Fruit fly (Drosophila melanogaster) whole organism, embryonic: ENCODE data around the gene ThrRS.

ENCODE experiments used
- Blimp-1 ChIP-seq: fragments of 200-800 bp; sonication (Bioruptor generic); optimal IDR thresholded peaks from 3 replicates; lab custom pipeline; 2018; ENCODE audit warnings: missing biosample characterization, missing genetic modification characterization, mild to moderate bottlenecking, moderate library complexity, missing genetic modification reagents
- C15 ChIP-seq: fragments of 200-800 bp; sonication (Bioruptor generic); IDR thresholded peaks from 3 replicates; pipeline ENCODE4 v1.3.6; 2022; ENCODE audit warnings: missing biosample characterization, missing genetic modification characterization
- CG1024 ChIP-seq: fragments of 200-800 bp; sonication (Bioruptor generic); IDR thresholded peaks from 2 replicates; pipeline ENCODE4 v1.3.6; 2022; ENCODE audit warnings: missing biosample characterization, missing genetic modification characterization
- CG10274 ChIP-seq: fragments of 200-800 bp; sonication (Bioruptor generic); optimal IDR thresholded peaks from 3 replicates; lab custom pipeline; 2017; ENCODE audit warnings: missing biosample characterization, mild to moderate bottlenecking, missing genetic modification characterization
- CG10654 ChIP-seq: fragments of 200-800 bp; sonication (Bioruptor generic); optimal IDR thresholded peaks from 2 replicates; lab custom pipeline; 2016; ENCODE audit warnings: missing biosample characterization, missing genetic modification characterization
- CG10979 ChIP-seq: fragments of 200-800 bp; sonication (Bioruptor generic); optimal IDR thresholded peaks from 2 replicates; lab custom pipeline; 2018; ENCODE audit warnings: missing biosample characterization, mild to moderate bottlenecking, missing genetic modification characterization, moderate library complexity
- CG11093 ChIP-seq: fragments of 200-800 bp; sonication (Bioruptor generic); IDR thresholded peaks from 3 replicates; pipeline ENCODE4 v1.3.6; 2022; ENCODE audit warnings: missing biosample characterization, missing genetic modification characterization
- CG11398 ChIP-seq: fragments of 200-800 bp; sonication (Bioruptor generic); optimal IDR thresholded peaks from 2 replicates; lab custom pipeline; 2016; ENCODE audit warnings: missing biosample characterization, missing genetic modification characterization
- CG11560 ChIP-seq: fragments of 200-800 bp; sonication (Bioruptor generic); IDR thresholded peaks from 3 replicates; pipeline ENCODE4 v1.3.6; 2022; ENCODE audit warnings: missing biosample characterization, missing genetic modification characterization
- CG11696 ChIP-seq: fragments of 200-800 bp; sonication (Bioruptor generic); IDR thresholded peaks from 2 replicates; pipeline ENCODE4 v1.3.6; 2022; ENCODE audit warnings: missing biosample characterization, missing genetic modification characterization
- CG14667 ChIP-seq: fragments of 200-800 bp; sonication (Bioruptor generic); IDR thresholded peaks from 2 replicates; pipeline ENCODE4 v1.3.6; 2022; ENCODE audit warnings: missing biosample characterization, missing genetic modification characterization
- CG1529 ChIP-seq: fragments of 200-800 bp; sonication (Bioruptor generic); optimal IDR thresholded peaks from 3 replicates; lab custom pipeline; 2018; ENCODE audit warnings: missing biosample characterization, missing genetic modification characterization
- CG15514 ChIP-seq: fragments of 200-800 bp; sonication (Bioruptor generic); optimal IDR thresholded peaks from 3 replicates; lab custom pipeline; 2017; ENCODE audit warnings: missing biosample characterization, missing genetic modification characterization, mild to moderate bottlenecking, moderate library complexity, missing genetic modification reagents
- CG1647 ChIP-seq: fragments of 200-800 bp; sonication (Bioruptor generic); optimal IDR thresholded peaks from 3 replicates; lab custom pipeline; 2016; ENCODE audit warnings: missing biosample characterization, missing genetic modification characterization
- CG2116 ChIP-seq: fragments of 200-800 bp; sonication (Bioruptor generic); optimal IDR thresholded peaks from 3 replicates; lab custom pipeline; 2018; ENCODE audit warnings: missing biosample characterization, mild to moderate bottlenecking, missing genetic modification characterization
- CG2129 ChIP-seq: fragments of 200-800 bp; sonication (Bioruptor generic); IDR thresholded peaks from 2 replicates; pipeline ENCODE4 v1.3.6; 2022; ENCODE audit warnings: missing biosample characterization, missing genetic modification characterization; ENCODE audit not compliant: partially characterized antibody
- CG31224 ChIP-seq: fragments of 200-800 bp; sonication (Bioruptor generic); IDR thresholded peaks from 2 replicates; pipeline ENCODE4 v1.3.6; 2022; ENCODE audit warnings: missing biosample characterization, missing genetic modification characterization
- CG3847 ChIP-seq: fragments of 200-800 bp; sonication (Bioruptor generic); IDR thresholded peaks from 2 replicates; pipeline ENCODE4 v1.3.6; 2022; ENCODE audit warnings: missing biosample characterization, missing genetic modification characterization
- CG4282 ChIP-seq: fragments of 200-800 bp; sonication (Bioruptor generic); optimal IDR thresholded peaks from 2 replicates; lab custom pipeline; 2016; ENCODE audit warnings: missing biosample characterization, missing genetic modification characterization
- CG6791 ChIP-seq: fragments of 200-800 bp; sonication (Bioruptor generic); IDR thresholded peaks from 3 replicates; pipeline ENCODE4 v1.3.6; 2022; ENCODE audit warnings: missing biosample characterization, missing genetic modification characterization; ENCODE audit not compliant: partially characterized antibody
- CG8944 ChIP-seq: fragments of 200-800 bp; sonication (Bioruptor generic); optimal IDR thresholded peaks from 3 replicates; lab custom pipeline; 2016; ENCODE audit warnings: missing biosample characterization, missing genetic modification characterization
- D ChIP-seq, 2 experiments: fragments of 200-800 bp in 1 of 2; fragments of >200 bp in 1 of 2; sonication (Bioruptor generic) in 1 of 2; optimal IDR thresholded peaks; 2 replicates in 1 of 2; 3 replicates in 1 of 2; lab custom pipeline; 2017; ENCODE audit warnings: mild to moderate bottlenecking in 1 of 2, missing biosample characterization in 1 of 2, missing genetic modification characterization in 1 of 2, missing genetic modification reagents in 1 of 2
- Dll ChIP-seq: fragments of 200-800 bp; sonication (Bioruptor generic); IDR thresholded peaks from 4 replicates; pipeline ENCODE4 v1.3.6; 2022; ENCODE audit warnings: missing biosample characterization, missing genetic modification characterization; ENCODE audit not compliant: partially characterized antibody
- Drgx ChIP-seq: fragments of 200-800 bp; sonication (Bioruptor generic); IDR thresholded peaks from 2 replicates; pipeline ENCODE4 v1.3.6; 2022; ENCODE audit warnings: missing biosample characterization, missing genetic modification characterization
- Hey ChIP-seq: fragments of 200-800 bp; sonication (Bioruptor generic); optimal IDR thresholded peaks from 3 replicates; lab custom pipeline; 2018; ENCODE audit warnings: missing biosample characterization, mild to moderate bottlenecking, missing genetic modification characterization
- Oaz ChIP-seq: fragments of 200-800 bp; sonication (Bioruptor generic); IDR thresholded peaks from 2 replicates; pipeline ENCODE4 v1.3.6; 2022; ENCODE audit warnings: missing biosample characterization, missing genetic modification characterization
- Optix ChIP-seq: fragments of 200-800 bp; sonication (Bioruptor generic); IDR thresholded peaks from 3 replicates; pipeline ENCODE4 v1.3.6; 2022; ENCODE audit warnings: missing biosample characterization, missing genetic modification characterization
- Sin3A ChIP-seq: fragments of >200 bp; optimal IDR thresholded peaks from 2 replicates; lab custom pipeline; 2018
- Sox100B ChIP-seq: fragments of 200-800 bp; sonication (Bioruptor generic); optimal IDR thresholded peaks from 3 replicates; lab custom pipeline; 2018; ENCODE audit warnings: missing biosample characterization, mild to moderate bottlenecking, missing genetic modification characterization
- Trl ChIP-seq, 3 experiments: fragments of >200 bp in 2 of 3; fragments of 200-800 bp in 1 of 3; sonication (Bioruptor generic) in 1 of 3; optimal IDR thresholded peaks; 2 replicates in 1 of 3; 3 replicates in 2 of 3; lab custom pipeline; 2016 to 2017; ENCODE audit warnings: missing biosample characterization in 1 of 3, missing genetic modification characterization in 1 of 3
- Xrp1 ChIP-seq: fragments of 200-800 bp; sonication (Bioruptor generic); IDR thresholded peaks from 2 replicates; pipeline ENCODE4 v1.3.6; 2022; ENCODE audit warnings: missing biosample characterization, missing genetic modification characterization
- ase ChIP-seq: fragments of 200-800 bp; sonication (Bioruptor generic); IDR thresholded peaks from 3 replicates; pipeline ENCODE4 v1.3.6; 2022; ENCODE audit warnings: missing biosample characterization, missing genetic modification characterization
- cwo ChIP-seq: fragments of 200-800 bp; sonication (Bioruptor generic); optimal IDR thresholded peaks from 3 replicates; lab custom pipeline; 2017; ENCODE audit warnings: missing biosample characterization, missing genetic modification characterization, mild to moderate bottlenecking, moderate library complexity, missing genetic modification reagents
- ems ChIP-seq: fragments of 200-800 bp; sonication (Bioruptor generic); optimal IDR thresholded peaks from 3 replicates; lab custom pipeline; 2016; ENCODE audit warnings: missing biosample characterization, missing genetic modification characterization
- en ChIP-seq: fragments of 200-800 bp; sonication (Bioruptor generic); optimal IDR thresholded peaks from 2 replicates; lab custom pipeline; 2016; ENCODE audit warnings: missing biosample characterization, missing genetic modification characterization
- fd102C ChIP-seq: fragments of 200-800 bp; sonication (Bioruptor generic); optimal IDR thresholded peaks from 2 replicates; lab custom pipeline; 2018; ENCODE audit warnings: missing biosample characterization, mild to moderate bottlenecking, missing genetic modification characterization, moderate library complexity
- fd64A ChIP-seq: fragments of 200-800 bp; sonication (Bioruptor generic); optimal IDR thresholded peaks from 3 replicates; lab custom pipeline; 2018; ENCODE audit warnings: missing biosample characterization, mild to moderate bottlenecking, missing genetic modification characterization
- grau ChIP-seq: fragments of 200-800 bp; optimal IDR thresholded peaks from 3 replicates; lab custom pipeline; 2019; ENCODE audit warnings: missing biosample characterization, mild to moderate bottlenecking, missing genetic modification characterization, moderate library complexity
- hb ChIP-seq: fragments of 200-800 bp; sonication (Bioruptor generic); IDR thresholded peaks from 3 replicates; pipeline ENCODE4 v1.3.6; 2022; ENCODE audit warnings: missing biosample characterization, missing genetic modification characterization; ENCODE audit not compliant: partially characterized antibody
- insv ChIP-seq, 2 experiments: fragments of 200-800 bp; sonication (Bioruptor generic); optimal IDR thresholded peaks; 3 replicates each; lab custom pipeline; 2016 to 2018; ENCODE audit warnings: missing biosample characterization in 2 of 2, missing genetic modification characterization in 2 of 2
- klu ChIP-seq: fragments of 200-800 bp; sonication (Bioruptor generic); IDR thresholded peaks from 2 replicates; pipeline ENCODE4 v1.3.6; 2022; ENCODE audit warnings: missing biosample characterization, missing genetic modification characterization
- lbe ChIP-seq: fragments of 200-800 bp; sonication (Bioruptor generic); optimal IDR thresholded peaks from 2 replicates; lab custom pipeline; 2016; ENCODE audit warnings: missing biosample characterization, mild to moderate bottlenecking, missing genetic modification characterization
- nmo ChIP-seq: fragments of 200-800 bp; sonication (Bioruptor generic); optimal IDR thresholded peaks from 2 replicates; lab custom pipeline; 2018; ENCODE audit warnings: missing biosample characterization, mild to moderate bottlenecking, missing genetic modification characterization, moderate library complexity
- org-1 ChIP-seq: fragments of 200-800 bp; sonication (Bioruptor generic); optimal IDR thresholded peaks from 2 replicates; lab custom pipeline; 2017; ENCODE audit warnings: missing biosample characterization, missing genetic modification characterization
- p53 ChIP-seq: fragments of 200-800 bp; sonication (Bioruptor generic); optimal IDR thresholded peaks from 2 replicates; lab custom pipeline; 2016; ENCODE audit warnings: missing biosample characterization, missing genetic modification characterization
- scrt ChIP-seq: fragments of 200-800 bp; sonication (Bioruptor generic); optimal IDR thresholded peaks from 2 replicates; lab custom pipeline; 2018; ENCODE audit warnings: missing biosample characterization, mild to moderate bottlenecking, missing genetic modification characterization, moderate library complexity
- sens ChIP-seq: fragments of 200-800 bp; sonication (Bioruptor generic); peaks from one replicate; lab custom pipeline; 2016; ENCODE audit warnings: missing biosample characterization, missing genetic modification characterization
- seq ChIP-seq: fragments of 200-800 bp; sonication (Bioruptor generic); IDR thresholded peaks from 2 replicates; pipeline ENCODE4 v1.3.6; 2022; ENCODE audit warnings: missing biosample characterization, missing genetic modification characterization
- tll ChIP-seq, 2 experiments: fragments of 200-800 bp in 1 of 2; fragments of >200 bp in 1 of 2; sonication (Bioruptor generic) in 1 of 2; optimal IDR thresholded peaks; 2 replicates each; lab custom pipeline; 2017 to 2019; ENCODE audit warnings: missing biosample characterization in 2 of 2, missing genetic modification characterization in 2 of 2, mild to moderate bottlenecking in 1 of 2, moderate library complexity in 1 of 2
- zfh1 ChIP-seq: fragments of 200-800 bp; sonication (Bioruptor generic); IDR thresholded peaks from 3 replicates; pipeline ENCODE4 v1.3.6; 2022; ENCODE audit warnings: missing biosample characterization, missing genetic modification characterization

The ThrRS gene

DNA sequence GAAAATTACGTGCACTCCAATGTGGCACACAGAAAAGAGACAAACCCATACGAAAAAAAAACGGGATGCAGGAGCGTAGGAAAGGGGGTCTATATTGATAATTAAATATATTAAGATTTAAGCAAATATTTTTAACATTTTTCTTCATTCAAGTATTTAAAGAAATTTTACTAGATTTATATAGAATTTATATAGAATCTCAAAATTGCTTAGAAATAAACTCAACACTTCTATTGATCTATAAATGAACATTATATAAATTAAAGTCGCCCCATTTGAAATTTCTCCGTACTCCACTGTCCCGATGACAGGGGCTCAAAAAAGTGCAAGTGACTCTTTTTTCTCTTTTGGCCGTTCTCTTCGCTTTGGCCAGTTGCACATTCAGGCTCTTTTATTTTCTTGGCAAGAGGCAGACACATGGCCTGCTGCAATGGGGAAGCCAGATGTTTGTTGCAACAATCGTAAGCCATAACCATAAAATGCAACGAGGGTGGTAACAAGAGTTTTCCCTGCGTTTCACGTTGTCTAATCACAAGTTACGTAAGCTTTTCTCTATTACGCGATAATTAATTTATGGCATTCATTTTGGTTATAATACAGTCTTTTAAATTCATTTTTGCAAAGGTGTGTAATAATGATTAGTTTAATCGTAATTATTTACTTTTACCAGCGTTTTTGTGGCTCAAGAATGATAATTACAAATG lies 37.7 kb upstream of the ThrRS start (continued):
- TF ChIP-seq fd102C (GFP tag; lab: Kevin White, UChicago) (no peak), Trl (optimal IDR thresholded peaks at IDR 0.05; lab: Kevin White, UChicago) (peak in 1 of 2 experiments; percentile 39), Trl (GFP tag; optimal IDR thresholded peaks at IDR 0.05; lab: Kevin White, UChicago) (no peak), tll (GFP tag; optimal IDR thresholded peaks at IDR 0.05; lab: Kevin White, UChicago) (no peak), CG31224 (GFP tag; lab: Robert Waterston, UW) (no peak), p53 (GFP tag; lab: Kevin White, UChicago) (no peak), Dll (GFP tag; lab: Robert Waterston, UW) (no peak), Hey (no peak), CG1647 (GFP tag; lab: Kevin White, UChicago) (no peak), Oaz (GFP tag; lab: Robert Waterston, UW) (no peak), CG2116 (GFP tag; lab: Kevin White, UChicago) (no peak), CG4282 (GFP tag; lab: Kevin White, UChicago) (no peak), cwo (GFP tag; lab: Kevin White, UChicago) (no peak), CG3847 (GFP tag; lab: Robert Waterston, UW) (no peak), CG2129 (GFP tag; lab: Robert Waterston, UW) (no peak), scrt (GFP tag; lab: Kevin White, UChicago) (no peak), ase (no peak), CG14667 (no peak), C15 (GFP tag; lab: Robert Waterston, UW) (no peak), CG8944 (GFP tag; lab: Kevin White, UChicago) (no peak), Blimp-1 (GFP tag; lab: Kevin White, UChicago) (peak; percentile 90), Sox100B (no peak), D (optimal IDR thresholded peaks at IDR 0.05; lab: Kevin White, UChicago) (no peak), D (GFP tag; optimal IDR thresholded peaks at IDR 0.05; lab: Kevin White, UChicago) (peak; percentile 46), Sin3A (lab: Kevin White, UChicago) (no peak), Optix (GFP tag; lab: Robert Waterston, UW) (no peak), zfh1 (GFP tag; lab: Robert Waterston, UW) (no peak), Drgx (GFP tag; lab: Robert Waterston, UW) (peak; percentile 94), en (GFP tag; lab: Kevin White, UChicago) (no peak), CG10274 (GFP tag; lab: Kevin White, UChicago) (no peak), fd64A (GFP tag; lab: Kevin White, UChicago) (no peak), CG1024 (GFP tag; lab: Robert Waterston, UW) (no peak), CG6791 (GFP tag; lab: Robert Waterston, UW) (no peak), CG11696 (GFP tag; lab: Robert Waterston, UW) (no peak), sens (GFP tag; lab: Kevin White, UChicago) (peak; percentile 75), CG11093 (no peak), CG11560 (no peak), nmo (GFP tag; lab: Kevin White, UChicago) (peak; percentile 69), CG1529 (GFP tag; lab: Kevin White, UChicago) (peak; percentile 24), seq (GFP tag; lab: Robert Waterston, UW) (no peak), CG11398 (no peak), ems (no peak), grau (tag; lab: Kevin White, UChicago) (peak; percentile 45), CG10979 (tag; lab: Kevin White, UChicago) (peak; percentile 82), CG15514 (GFP tag; lab: Kevin White, UChicago) (no peak), lbe (peak; percentile 71), org-1 (no peak), klu (GFP tag; lab: Robert Waterston, UW) (no peak), hb (GFP tag; lab: Robert Waterston, UW) (no peak), Xrp1 (peak; percentile 75), insv (GFP tag; optimal IDR thresholded peaks at IDR 0.05; lab: Kevin White, UChicago) (no peak), CG10654 (GFP tag; lab: Kevin White, UChicago) (no peak)
